Worm (Caenorhabditis elegans) whole organism, L1 larva: Measurements from ENCODE around the gene C16C8.17.

Source experiments
- C04F5.9 ChIP-seq: sonication (generic microtip); optimal IDR thresholded peaks from 2 replicates; lab custom pipeline; 2016; ENCODE audit warnings: missing genetic modification characterization, missing compliant biosample characterization
- C16A3.4 ChIP-seq: fragments of 150-350 bp; optimal IDR thresholded peaks from 2 replicates; lab custom pipeline; 2014; ENCODE audit warnings: missing biosample characterization, missing genetic modification characterization
- aha-1 ChIP-seq: fragments of 150-350 bp; optimal IDR thresholded peaks from 2 replicates; lab custom pipeline; 2014; ENCODE audit warnings: missing biosample characterization, missing genetic modification characterization
- aly-2 ChIP-seq: fragments of 150-350 bp; optimal IDR thresholded peaks from 2 replicates; lab custom pipeline; 2014; ENCODE audit warnings: missing biosample characterization, missing genetic modification characterization
- ama-1 ChIP-seq: fragments of 150-350 bp; optimal IDR thresholded peaks from 2 replicates; lab custom pipeline; 2014
- ceh-63 ChIP-seq: fragments of 200-800 bp; sonication (Bioruptor generic); optimal IDR thresholded peaks from 2 replicates; lab custom pipeline; 2018; ENCODE audit warnings: mild to moderate bottlenecking, missing genetic modification characterization, missing compliant biosample characterization
- ceh-8 ChIP-seq: fragments of 200-800 bp; sonication (Bioruptor generic); optimal IDR thresholded peaks from 2 replicates; lab custom pipeline; 2018; ENCODE audit warnings: mild to moderate bottlenecking, missing genetic modification characterization, moderate library complexity, missing compliant biosample characterization
- ceh-82 ChIP-seq, 3 experiments: fragments of 150-350 bp in 1 of 3; sonication (generic microtip) in 2 of 3; optimal IDR thresholded peaks; 2 replicates each; lab custom pipeline; 2014 to 2017; ENCODE audit warnings: missing biosample characterization in 3 of 3, missing genetic modification characterization in 3 of 3
- ces-1 ChIP-seq: fragments of 150-350 bp; optimal IDR thresholded peaks from 2 replicates; lab custom pipeline; 2014; ENCODE audit warnings: missing biosample characterization, missing genetic modification reagents, missing genetic modification characterization
- efl-1 ChIP-seq, 4 experiments: fragments of 150-350 bp; optimal IDR thresholded peaks in 3 of 4; peaks in 1 of 4; 1 replicate in 1 of 4; 2 replicates in 3 of 4; lab custom pipeline; 2014; ENCODE audit warnings: missing biosample characterization in 2 of 4, missing genetic modification characterization in 2 of 4, missing genetic modification reagents in 2 of 4
- efl-3 ChIP-seq: fragments of 200-800 bp; sonication (Bioruptor generic); optimal IDR thresholded peaks from 2 replicates; lab custom pipeline; 2018; ENCODE audit warnings: mild to moderate bottlenecking, missing genetic modification characterization, missing compliant biosample characterization
- egl-27 ChIP-seq, 2 experiments: fragments of 150-350 bp in 1 of 2; sonication (generic microtip); optimal IDR thresholded peaks; 3 replicates each; lab custom pipeline; 2017 to 2018; ENCODE audit warnings: missing biosample characterization in 2 of 2, missing genetic modification characterization in 2 of 2, missing genetic modification reagents in 2 of 2
- elt-2 ChIP-seq: sonication (generic microtip); optimal IDR thresholded peaks from 2 replicates; lab custom pipeline; 2016; ENCODE audit warnings: missing genetic modification characterization, mild to moderate bottlenecking, inconsistent platforms, missing compliant biosample characterization, missing genetic modification reagents
- ets-5 ChIP-seq: fragments of 200-800 bp; sonication (Bioruptor generic); IDR thresholded peaks from 2 replicates; pipeline ENCODE4 v1.3.6; 2022; ENCODE audit warnings: missing genetic modification characterization, missing compliant biosample characterization
- fkh-10 ChIP-seq: sonication (generic microtip); optimal IDR thresholded peaks from 2 replicates; lab custom pipeline; 2017; ENCODE audit warnings: missing biosample characterization, missing genetic modification reagents, missing genetic modification characterization
- fos-1 ChIP-seq: fragments of 150-350 bp; optimal IDR thresholded peaks from 2 replicates; lab custom pipeline; 2014; ENCODE audit warnings: missing biosample characterization, missing genetic modification characterization
- irx-1 ChIP-seq: sonication (generic microtip); optimal IDR thresholded peaks from 2 replicates; lab custom pipeline; 2016; ENCODE audit warnings: missing genetic modification characterization, missing compliant biosample characterization
- jun-1 ChIP-seq: fragments of 150-350 bp; optimal IDR thresholded peaks from 2 replicates; lab custom pipeline; 2014; ENCODE audit warnings: missing biosample characterization, missing genetic modification reagents, missing genetic modification characterization
- lin-15B ChIP-seq: fragments of 150-350 bp; sonication (generic microtip); optimal IDR thresholded peaks from 3 replicates; lab custom pipeline; 2014; ENCODE audit warnings: missing biosample characterization, missing genetic modification characterization
- lin-35 ChIP-seq, 2 experiments: fragments of 150-350 bp; optimal IDR thresholded peaks; 2 replicates each; lab custom pipeline; 2014; ENCODE audit warnings: missing biosample characterization in 2 of 2, missing genetic modification characterization in 2 of 2, missing genetic modification reagents in 2 of 2
- lin-39 ChIP-seq: fragments of 150-350 bp; optimal IDR thresholded peaks from 2 replicates; lab custom pipeline; 2014; ENCODE audit warnings: missing biosample characterization, missing genetic modification reagents, missing genetic modification characterization
- mep-1 ChIP-seq: fragments of 150-350 bp; optimal IDR thresholded peaks from 2 replicates; lab custom pipeline; 2014; ENCODE audit warnings: missing biosample characterization, missing genetic modification characterization
- nhr-12 ChIP-seq: sonication (generic microtip); optimal IDR thresholded peaks from 2 replicates; lab custom pipeline; 2017; ENCODE audit warnings: missing biosample characterization, missing genetic modification characterization
- nhr-20 ChIP-seq: sonication (generic microtip); optimal IDR thresholded peaks from 2 replicates; lab custom pipeline; 2016; ENCODE audit warnings: mild to moderate bottlenecking, missing genetic modification characterization, missing compliant biosample characterization
- nhr-71 ChIP-seq: sonication (generic microtip); optimal IDR thresholded peaks from 2 replicates; lab custom pipeline; 2016; ENCODE audit warnings: mild to moderate bottlenecking, missing genetic modification characterization, moderate library complexity, missing compliant biosample characterization
- nhr-77 ChIP-seq: fragments of 150-350 bp; optimal IDR thresholded peaks from 2 replicates; lab custom pipeline; 2014; ENCODE audit warnings: missing biosample characterization, missing genetic modification characterization
- nhr-84 ChIP-seq: sonication (generic microtip); optimal IDR thresholded peaks from 2 replicates; lab custom pipeline; 2017; ENCODE audit warnings: missing biosample characterization, missing genetic modification characterization
- pqm-1 ChIP-seq: sonication (generic microtip); optimal IDR thresholded peaks from 3 replicates; lab custom pipeline; 2017; ENCODE audit warnings: missing biosample characterization, missing genetic modification characterization
- snu-23 ChIP-seq: sonication (generic microtip); optimal IDR thresholded peaks from 2 replicates; lab custom pipeline; 2016; ENCODE audit warnings: missing genetic modification characterization, missing compliant biosample characterization
- swsn-7 ChIP-seq: sonication (generic microtip); optimal IDR thresholded peaks from 2 replicates; lab custom pipeline; 2016; ENCODE audit warnings: missing genetic modification characterization, missing compliant biosample characterization
- unc-130 ChIP-seq: fragments of 150-350 bp; optimal IDR thresholded peaks from 2 replicates; lab custom pipeline; 2017; ENCODE audit warnings: missing biosample characterization, missing genetic modification characterization, inconsistent platforms
- unc-30 ChIP-seq: sonication (generic microtip); optimal IDR thresholded peaks from 2 replicates; lab custom pipeline; 2017; ENCODE audit warnings: missing biosample characterization, missing genetic modification characterization
- unc-62 ChIP-seq: fragments of 150-350 bp; optimal IDR thresholded peaks from 2 replicates; lab custom pipeline; 2014; ENCODE audit warnings: missing biosample characterization, missing genetic modification reagents, missing genetic modification characterization
- zip-4 ChIP-seq: fragments of 200-800 bp; sonication (Bioruptor generic); optimal IDR thresholded peaks from 2 replicates; lab custom pipeline; 2018; ENCODE audit warnings: mild to moderate bottlenecking, missing genetic modification characterization, moderate library complexity, missing compliant biosample characterization
- ztf-4 ChIP-seq: fragments of 150-350 bp; optimal IDR thresholded peaks from 2 replicates; lab custom pipeline; 2014; ENCODE audit warnings: missing biosample characterization, missing genetic modification characterization

C16C8.17 gene

DNA sequence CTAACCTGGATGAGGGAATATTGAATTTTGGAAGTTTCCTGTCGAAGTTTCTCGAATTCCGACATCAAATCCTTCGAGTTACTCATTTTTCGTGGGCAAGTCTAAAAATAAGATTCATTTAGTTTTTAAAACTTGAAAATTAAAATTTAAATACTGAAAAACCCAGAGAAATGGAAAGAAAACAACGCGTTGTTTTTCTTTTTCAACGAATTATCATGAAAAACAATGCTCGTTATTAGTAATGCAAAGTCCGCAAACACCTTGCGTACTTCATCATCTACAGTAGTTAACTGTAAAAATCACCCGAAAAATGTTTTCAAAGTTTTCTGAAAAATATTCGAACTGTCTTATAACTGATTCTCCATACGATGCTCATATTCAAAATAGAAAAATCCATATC is 3.7 kb downstream of the C16C8.17 start, which contains the start of gene C16C8.4:
Gene C16C8.4 (minus strand): TSS at position 101 of the 400 bp plus-strand sequence.
- no peak for TF ChIP-seq irx-1 (tag; lab: Kevin White, UChicago)

DNA sequence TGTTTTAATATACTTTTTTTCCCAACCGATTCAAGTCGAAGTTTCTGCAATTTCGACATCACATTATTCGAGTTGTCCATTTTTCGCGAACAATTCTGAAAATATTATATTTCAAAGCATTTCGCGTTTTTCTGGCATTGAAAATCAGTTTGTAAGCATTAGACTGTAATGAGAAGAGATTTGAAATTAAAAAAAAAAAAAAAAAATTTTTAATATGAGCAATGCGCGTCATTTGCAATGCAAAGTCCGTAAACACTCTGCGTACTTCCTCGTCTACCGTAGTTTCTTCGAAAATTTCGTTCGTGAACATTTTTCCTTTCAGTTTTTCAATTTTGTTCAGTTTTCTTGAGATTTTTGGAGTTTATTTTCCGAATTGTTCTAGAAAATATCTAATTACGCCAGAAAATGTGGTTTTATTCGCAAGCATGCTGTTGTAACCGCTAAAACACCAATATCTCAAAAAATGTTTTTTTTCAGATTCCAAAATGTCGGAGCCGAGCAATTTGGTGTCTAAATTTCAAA is 4.7 kb downstream of the C16C8.17 start, which contains the start of the genes C16C8.5 and C16C8.16:
Gene C16C8.5 (minus strand): TSS at position 101 of the 522 bp plus-strand sequence.
Gene C16C8.16 (plus strand): TSS at position 472 of the 522 bp plus-strand sequence.
- TF ChIP-seq aha-1, result no peak
- no peak for TF ChIP-seq lin-15B (tag; lab: Kevin White, UChicago)
- TF ChIP-seq nhr-12 (tag; lab: Kevin White, UChicago), result no peak
- TF ChIP-seq zip-4, result no peak
- no peak for TF ChIP-seq efl-3 (GFP tag; lab: Kevin White, UChicago)
- TF ChIP-seq ama-1 (lab: Kevin White, UChicago), result no peak
- TF ChIP-seq fos-1 (tag; lab: Kevin White, UChicago), result no peak
- no peak for TF ChIP-seq ceh-8 (GFP tag; lab: Kevin White, UChicago)
- TF ChIP-seq lin-39 (tag; lab: Kevin White, UChicago), result no peak
- no peak for TF ChIP-seq fkh-10 (GFP tag; lab: Kevin White, UChicago)
- TF ChIP-seq C04F5.9 (tag; lab: Kevin White, UChicago), result no peak
- no peak for TF ChIP-seq lin-35 (GFP tag; optimal IDR thresholded peaks at IDR 0.05; lab: Kevin White, UChicago)
- TF ChIP-seq ztf-4 (tag; lab: Kevin White, UChicago), result no peak
- no peak for TF ChIP-seq C16A3.4 (tag; lab: Kevin White, UChicago)
- TF ChIP-seq nhr-77 (tag; lab: Kevin White, UChicago), result no peak

DNA sequence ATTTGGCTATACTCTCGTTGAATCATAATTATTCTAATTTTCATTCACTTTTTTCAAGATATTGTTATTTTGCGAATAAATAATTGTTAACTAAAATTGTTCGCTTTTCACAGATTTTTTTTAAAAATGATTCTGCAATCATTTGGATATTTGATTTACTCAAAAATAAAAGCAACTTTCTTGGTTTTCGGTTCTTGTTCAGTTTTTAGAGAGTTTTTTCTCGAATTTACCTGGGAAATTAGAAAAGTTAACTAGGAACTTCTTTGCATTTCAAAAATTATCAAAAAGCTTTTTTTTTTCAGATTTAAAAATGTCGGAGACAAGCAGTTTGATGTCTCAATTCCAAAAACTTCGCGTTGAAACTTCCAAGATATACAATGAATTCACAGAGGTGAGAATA is 6.0 kb downstream of the C16C8.17 start, which contains the start of the genes C16C8.20 and gldi-6:
Gene C16C8.20 (plus strand): TSS at position 301 of the 400 bp plus-strand sequence.
Gene gldi-6 (plus strand): TSS at position 301 of the 400 bp plus-strand sequence.
- no peak for TF ChIP-seq nhr-77 (tag; lab: Kevin White, UChicago)
- TF ChIP-seq unc-130, result no peak
- TF ChIP-seq swsn-7 (tag; lab: Kevin White, UChicago), result no peak
- TF ChIP-seq ztf-4 (tag; lab: Kevin White, UChicago), result no peak
- TF ChIP-seq efl-3 (GFP tag; lab: Kevin White, UChicago), result no peak
- TF ChIP-seq zip-4, result no peak
- TF ChIP-seq ceh-63, result no peak
- no peak for TF ChIP-seq aly-2 (tag; lab: Kevin White, UChicago)
- TF ChIP-seq unc-62 (GFP tag; lab: Kevin White, UChicago), result no peak
- no peak for TF ChIP-seq nhr-20
- TF ChIP-seq, all 84 proteins: peak for 0

DNA sequence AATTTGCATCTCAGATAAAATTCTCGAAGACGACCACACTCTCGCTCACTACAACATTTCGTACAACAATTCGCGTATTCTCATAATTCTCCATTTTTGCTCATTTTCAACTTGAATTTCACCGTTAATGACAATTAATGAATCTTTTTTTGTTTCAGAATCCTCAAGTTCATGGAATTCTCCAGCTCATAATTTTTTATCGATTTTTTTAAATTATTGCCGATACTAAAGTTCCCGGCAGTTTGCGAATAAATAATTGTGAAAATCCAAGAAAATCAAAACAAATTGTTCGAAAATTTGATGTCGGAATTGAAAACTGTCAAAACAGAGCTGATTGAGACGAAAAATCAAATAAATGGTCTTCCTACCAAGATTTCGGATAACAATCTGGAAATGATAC is 7.3 kb downstream of the C16C8.17 start, which contains the start of gene C16C8.21:
Gene C16C8.21 (plus strand): TSS at position 301 of the 400 bp plus-strand sequence.
- TF ChIP-seq aly-2 (tag; lab: Kevin White, UChicago) (no peak), mep-1 (no peak), unc-30 (no peak), fkh-10 (GFP tag; lab: Kevin White, UChicago) (no peak), ces-1 (GFP tag; lab: Kevin White, UChicago) (no peak), nhr-84 (tag; lab: Kevin White, UChicago) (no peak), nhr-71 (tag; lab: Kevin White, UChicago) (no peak), elt-2 (tag; lab: Kevin White, UChicago) (no peak), jun-1 (tag; lab: Kevin White, UChicago) (no peak), irx-1 (tag; lab: Kevin White, UChicago) (no peak), snu-23 (no peak), egl-27 (tag; optimal IDR thresholded peaks at IDR 0.05; lab: Kevin White, UChicago) (no peak), ceh-82 (tag; optimal IDR thresholded peaks at IDR 0.05; lab: Kevin White, UChicago) (no peak), ets-5 (GFP tag; lab: Robert Waterston, UW) (no peak), efl-1 (optimal IDR thresholded peaks at IDR 0.05; lab: Kevin White, UChicago) (no peak), efl-1 (GFP tag; optimal IDR thresholded peaks at IDR 0.05 in 1 of 2; lab: Kevin White, UChicago) (no peak), aha-1 (no peak), ceh-8 (GFP tag; lab: Kevin White, UChicago) (no peak), nhr-77 (tag; lab: Kevin White, UChicago) (no peak), pqm-1 (tag; lab: Kevin White, UChicago) (no peak), ama-1 (lab: Kevin White, UChicago) (no peak)
